Fruit fly (Drosophila melanogaster) whole organism, adult: ENCODE results near the gene Nhe2.
A peak's percentile ranks its signal among the peaks of the same experiment; 100 is the strongest.

Experiments used
- CG11617 ChIP-seq: fragments of 200-800 bp; sonication (Bioruptor generic); optimal IDR thresholded peaks from 2 replicates; lab custom pipeline; 2017; ENCODE audit warnings: mild to moderate bottlenecking, missing biosample characterization, missing genetic modification reagents, missing genetic modification characterization
- CG12768 ChIP-seq: fragments of 200-800 bp; sonication (Bioruptor generic); optimal IDR thresholded peaks from 2 replicates; lab custom pipeline; 2017; ENCODE audit warnings: missing biosample characterization, missing genetic modification characterization, mild to moderate bottlenecking, moderate library complexity, missing genetic modification reagents
- CG14711 ChIP-seq: fragments of 200-800 bp; sonication (Bioruptor generic); optimal IDR thresholded peaks from 2 replicates; lab custom pipeline; 2018; ENCODE audit warnings: missing biosample characterization, mild to moderate bottlenecking, missing genetic modification characterization, moderate library complexity
- CG1620 ChIP-seq: fragments of 200-800 bp; sonication (Bioruptor generic); optimal IDR thresholded peaks from 2 replicates; lab custom pipeline; 2016; ENCODE audit warnings: missing biosample characterization, missing genetic modification characterization
- CG33017 ChIP-seq: fragments of 200-800 bp; sonication (Bioruptor generic); optimal IDR thresholded peaks from 2 replicates; lab custom pipeline; 2018; ENCODE audit warnings: missing biosample characterization, mild to moderate bottlenecking, missing genetic modification characterization, moderate library complexity
- CG5204 ChIP-seq: fragments of 200-800 bp; sonication (Bioruptor generic); optimal IDR thresholded peaks from 2 replicates; lab custom pipeline; 2016; ENCODE audit warnings: missing biosample characterization, missing genetic modification characterization
- CG7045 ChIP-seq: fragments of 200-800 bp; sonication (Bioruptor generic); optimal IDR thresholded peaks from 2 replicates; lab custom pipeline; 2017; ENCODE audit warnings: missing biosample characterization, mild to moderate bottlenecking, missing genetic modification characterization
- CG7101 ChIP-seq: fragments of 200-800 bp; sonication (Bioruptor generic); optimal IDR thresholded peaks from 2 replicates; lab custom pipeline; 2018; ENCODE audit warnings: missing biosample characterization, mild to moderate bottlenecking, missing genetic modification characterization, moderate library complexity
- Clk ChIP-seq: fragments of 200-800 bp; sonication (Bioruptor generic); optimal IDR thresholded peaks from 2 replicates; lab custom pipeline; 2017; ENCODE audit warnings: missing biosample characterization, missing genetic modification characterization
- Crg-1 ChIP-seq: fragments of 200-800 bp; sonication (Bioruptor generic); optimal IDR thresholded peaks from 2 replicates; lab custom pipeline; 2016; ENCODE audit warnings: missing biosample characterization, missing genetic modification characterization
- Hr96 ChIP-seq: fragments of 200-800 bp; sonication (Bioruptor generic); optimal IDR thresholded peaks from 2 replicates; lab custom pipeline; 2016; ENCODE audit warnings: missing biosample characterization, missing genetic modification characterization
- Mnt ChIP-seq: fragments of 200-800 bp; sonication (Bioruptor generic); optimal IDR thresholded peaks from 2 replicates; lab custom pipeline; 2016; ENCODE audit warnings: missing biosample characterization, mild to moderate bottlenecking, missing genetic modification characterization
- bab1 ChIP-seq: fragments of 200-800 bp; sonication (Bioruptor generic); optimal IDR thresholded peaks from 3 replicates; lab custom pipeline; 2019; ENCODE audit warnings: missing biosample characterization, mild to moderate bottlenecking, missing genetic modification characterization, moderate library complexity
- cic ChIP-seq: fragments of 200-800 bp; sonication (Bioruptor generic); optimal IDR thresholded peaks from 2 replicates; lab custom pipeline; 2017; ENCODE audit warnings: missing biosample characterization, mild to moderate bottlenecking, missing genetic modification characterization, moderate library complexity
- cnc ChIP-seq, 2 experiments: fragments of >200 bp; optimal IDR thresholded peaks; 2 replicates each; lab custom pipeline; 2017
- kay ChIP-seq: fragments of 200-800 bp; sonication (Bioruptor generic); peaks from one replicate; lab custom pipeline; 2016; ENCODE audit warnings: missing biosample characterization, missing genetic modification characterization, borderline replicate concordance
- ovo ChIP-seq: fragments of 200-800 bp; sonication (Bioruptor generic); optimal IDR thresholded peaks from 2 replicates; lab custom pipeline; 2016; ENCODE audit warnings: missing biosample characterization, missing genetic modification characterization
- pad ChIP-seq: fragments of 200-800 bp; sonication (Bioruptor generic); optimal IDR thresholded peaks from 3 replicates; lab custom pipeline; 2017; ENCODE audit warnings: missing biosample characterization, missing genetic modification characterization, mild to moderate bottlenecking, moderate library complexity, missing genetic modification reagents
- tj ChIP-seq: fragments of 200-800 bp; sonication (Bioruptor generic); optimal IDR thresholded peaks from 3 replicates; lab custom pipeline; 2017; ENCODE audit warnings: missing biosample characterization, mild to moderate bottlenecking, missing genetic modification characterization, moderate library complexity
- toe ChIP-seq: fragments of 200-800 bp; sonication (Bioruptor generic); optimal IDR thresholded peaks from 2 replicates; lab custom pipeline; 2016; ENCODE audit warnings: missing biosample characterization, missing genetic modification characterization

Gene Nhe2

dm6 chr2L:21104326-21104725 is at the start of gene Nhe2, which contains the start of gene CG46307:
Gene Nhe2 (plus strand): TSS chr2L:21104568.
Gene CG46307 (plus strand): TSS chr2L:21104568.
- TF ChIP-seq CG5204 (GFP tag; lab: Kevin White, UChicago), result no peak
- no peak for TF ChIP-seq cic (GFP tag; lab: Kevin White, UChicago)

- TF ChIP-seq CG12768 (GFP tag; lab: Kevin White, UChicago), result no peak
- TF ChIP-seq bab1 (GFP tag; lab: Kevin White, UChicago), result no peak
- no peak for TF ChIP-seq CG11617
- TF ChIP-seq tj, result no peak
- TF ChIP-seq cnc (optimal IDR thresholded peaks at IDR 0.05; lab: Kevin White, UChicago), result no peak
- TF ChIP-seq kay (GFP tag; lab: Kevin White, UChicago), result no peak
- TF ChIP-seq CG7101 (tag; lab: Kevin White, UChicago), result no peak
- TF ChIP-seq CG5204 (GFP tag; lab: Kevin White, UChicago), result no peak
- no peak for TF ChIP-seq cic (GFP tag; lab: Kevin White, UChicago)
- TF ChIP-seq Crg-1, result no peak
- no peak for TF ChIP-seq CG7045 (GFP tag; lab: Kevin White, UChicago)
- no peak for TF ChIP-seq toe (GFP tag; lab: Kevin White, UChicago)
- TF ChIP-seq Clk (GFP tag; lab: Kevin White, UChicago), result no peak
- no peak for TF ChIP-seq Hr96 (GFP tag; lab: Kevin White, UChicago)
- no peak for TF ChIP-seq CG33017 (tag; lab: Kevin White, UChicago)
- no peak for TF ChIP-seq CG1620
- TF ChIP-seq ovo (GFP tag; lab: Kevin White, UChicago), result no peak
- no peak for TF ChIP-seq Mnt (GFP tag; lab: Kevin White, UChicago)
Measured at dm6 chr2L:21061591-21061990, 42.8 kb upstream of the Nhe2 start.

DNA sequence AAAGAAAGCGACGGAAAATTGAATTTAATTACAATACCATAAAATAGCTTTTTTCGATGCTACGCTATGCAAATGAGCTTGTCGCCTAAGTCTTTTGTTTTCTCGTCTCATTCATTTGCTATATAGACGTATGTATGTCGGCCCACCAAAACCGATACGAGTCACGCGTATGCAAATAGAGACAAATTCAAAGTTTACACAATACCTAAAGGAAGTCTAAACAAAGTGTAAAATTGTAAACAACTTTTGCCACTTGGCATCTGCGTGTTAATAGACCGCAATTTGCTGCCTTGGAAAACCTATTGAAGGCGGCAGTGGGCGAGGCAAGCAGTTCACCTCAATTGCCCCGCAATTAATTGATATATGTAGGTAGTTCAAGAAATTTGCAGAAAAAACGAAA is 41.8 kb upstream of the Nhe2 start:
- TF ChIP-seq Clk (GFP tag; lab: Kevin White, UChicago) (no peak), CG7101 (tag; lab: Kevin White, UChicago) (no peak), CG33017 (tag; lab: Kevin White, UChicago) (no peak), cic (GFP tag; lab: Kevin White, UChicago) (no peak), bab1 (GFP tag; lab: Kevin White, UChicago) (no peak), Hr96 (GFP tag; lab: Kevin White, UChicago) (no peak), Mnt (GFP tag; lab: Kevin White, UChicago) (no peak), CG11617 (no peak), toe (GFP tag; lab: Kevin White, UChicago) (no peak), CG7045 (GFP tag; lab: Kevin White, UChicago) (no peak), Crg-1 (no peak), CG1620 (no peak), CG12768 (GFP tag; lab: Kevin White, UChicago) (no peak), cnc (optimal IDR thresholded peaks at IDR 0.05; lab: Kevin White, UChicago) (no peak), tj (no peak)

dm6 chr2L:21065889-21066288 is 38.5 kb upstream of the Nhe2 start:
- TF ChIP-seq Clk (GFP tag; lab: Kevin White, UChicago) (no peak), tj (peak; percentile 58)

dm6 chr2L:21067137-21067536 is 37.2 kb upstream of the Nhe2 start:
- TF ChIP-seq toe (GFP tag; lab: Kevin White, UChicago) (no peak), CG1620 (no peak), Hr96 (GFP tag; lab: Kevin White, UChicago) (no peak), CG14711 (tag; lab: Kevin White, UChicago) (no peak), CG5204 (GFP tag; lab: Kevin White, UChicago) (no peak)

- no peak for TF ChIP-seq pad (GFP tag; lab: Kevin White, UChicago)
- TF ChIP-seq CG1620, result no peak
- TF ChIP-seq bab1 (GFP tag; lab: Kevin White, UChicago), result no peak
- no peak for TF ChIP-seq CG7045 (GFP tag; lab: Kevin White, UChicago)
- TF ChIP-seq kay (GFP tag; lab: Kevin White, UChicago), result no peak
- no peak for TF ChIP-seq Crg-1
- no peak for TF ChIP-seq CG14711 (tag; lab: Kevin White, UChicago)
- no peak for TF ChIP-seq cnc (optimal IDR thresholded peaks at IDR 0.05; lab: Kevin White, UChicago)
- TF ChIP-seq CG12768 (GFP tag; lab: Kevin White, UChicago), result no peak
- TF ChIP-seq Mnt (GFP tag; lab: Kevin White, UChicago), result no peak
- TF ChIP-seq CG11617, result no peak
- TF ChIP-seq Hr96 (GFP tag; lab: Kevin White, UChicago), result no peak
- TF ChIP-seq ovo (GFP tag; lab: Kevin White, UChicago), result no peak
- no peak for TF ChIP-seq CG5204 (GFP tag; lab: Kevin White, UChicago)
- no peak for TF ChIP-seq tj
- no peak for TF ChIP-seq toe (GFP tag; lab: Kevin White, UChicago)
- no peak for TF ChIP-seq cic (GFP tag; lab: Kevin White, UChicago)
- no peak for TF ChIP-seq Clk (GFP tag; lab: Kevin White, UChicago)
- no peak for TF ChIP-seq CG7101 (tag; lab: Kevin White, UChicago)
Measured at dm6 chr2L:21069776-21070175, 34.6 kb upstream of the Nhe2 start.

dm6 chr2L:21070825-21071224 is 33.5 kb upstream of the Nhe2 start:
- TF ChIP-seq CG33017 (tag; lab: Kevin White, UChicago), result no peak
- TF ChIP-seq kay (GFP tag; lab: Kevin White, UChicago), result no peak
- TF ChIP-seq CG5204 (GFP tag; lab: Kevin White, UChicago), result no peak
- no peak for TF ChIP-seq tj
- TF ChIP-seq CG14711 (tag; lab: Kevin White, UChicago), result no peak
- no peak for TF ChIP-seq Crg-1
- no peak for TF ChIP-seq pad (GFP tag; lab: Kevin White, UChicago)
- no peak for TF ChIP-seq ovo (GFP tag; lab: Kevin White, UChicago)
- TF ChIP-seq Mnt (GFP tag; lab: Kevin White, UChicago), result no peak
- TF ChIP-seq CG7101 (tag; lab: Kevin White, UChicago), result no peak
- TF ChIP-seq CG11617, result no peak
- no peak for TF ChIP-seq CG7045 (GFP tag; lab: Kevin White, UChicago)
- TF ChIP-seq cic (GFP tag; lab: Kevin White, UChicago), result no peak
- no peak for TF ChIP-seq Hr96 (GFP tag; lab: Kevin White, UChicago)
- TF ChIP-seq Clk (GFP tag; lab: Kevin White, UChicago), result no peak
